Fruit fly (Drosophila melanogaster): ENCODE measurements around the gene PH4alphaMP.

The PH4alphaMP gene

DNA sequence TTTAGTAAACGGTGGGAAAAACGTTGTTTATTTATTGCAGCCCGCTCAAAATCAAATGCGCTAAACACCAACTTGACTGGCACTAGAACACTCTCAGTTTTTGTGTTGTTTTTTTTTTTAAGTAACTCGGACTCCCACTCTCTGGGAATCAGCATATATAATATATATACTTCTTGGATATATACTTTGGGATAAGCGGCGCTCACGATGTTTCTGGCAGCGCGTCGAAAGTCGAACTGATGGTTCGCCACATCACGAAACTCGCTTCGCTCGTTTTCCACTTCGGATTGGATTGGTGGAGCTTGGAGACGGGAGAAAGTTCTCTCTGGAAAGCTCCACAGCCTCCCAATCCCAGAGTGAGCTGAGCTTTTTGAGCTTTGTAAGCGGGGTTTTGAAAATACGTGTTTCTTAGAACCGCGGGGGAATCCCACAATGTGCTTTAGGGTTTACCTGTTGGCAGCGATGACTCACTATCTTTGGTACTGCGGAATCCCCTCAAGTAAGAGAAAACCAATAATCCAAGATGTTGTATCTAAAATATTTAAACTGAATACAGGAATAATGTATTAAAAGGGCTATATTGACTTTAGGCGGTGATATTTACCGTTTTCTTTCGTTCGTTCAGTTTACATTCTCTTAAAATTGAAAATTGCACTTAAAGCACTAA, 31.0 kb upstream of the PH4alphaMP start, which contains the start of gene jdp (continued):
- peak; percentile 42 for TF ChIP-seq scrt (GFP tag; optimal IDR thresholded peaks at IDR 0.05)
- peak in 1 of 2 experiments; percentile 8 for TF ChIP-seq Eip74EF (GFP tag; optimal IDR thresholded peaks at IDR 0.05)
- TF ChIP-seq pan (optimal IDR thresholded peaks at IDR 0.05) = no peak
- TF ChIP-seq pan (GFP tag; optimal IDR thresholded peaks at IDR 0.05 in 1 of 2, IDR thresholded peaks at IDR 0.05 in 1 of 2) = no peak
- no peak for TF ChIP-seq hbn (GFP tag; IDR thresholded peaks at IDR 0.05; ENCODE audit: partially characterized antibody)
- no peak for TF ChIP-seq HLH4C (GFP tag; IDR thresholded peaks at IDR 0.05; ENCODE audit: partially characterized antibody)
- TF ChIP-seq CG13424 (tag; optimal IDR thresholded peaks at IDR 0.05) = no peak
- no peak for TF ChIP-seq dati (GFP tag; IDR thresholded peaks at IDR 0.05)
- no peak for TF ChIP-seq Hmr (GFP tag; optimal IDR thresholded peaks at IDR 0.05)
- TF ChIP-seq hb (GFP tag; IDR thresholded peaks at IDR 0.05; ENCODE audit: partially characterized antibody) = no peak
- no peak for TF ChIP-seq Abd-B (GFP tag; optimal IDR thresholded peaks at IDR 0.05)
- no peak for TF ChIP-seq CG17361 (GFP tag; IDR thresholded peaks at IDR 0.05)
- no peak for TF ChIP-seq gce (GFP tag; IDR thresholded peaks at IDR 0.05)
- no peak for TF ChIP-seq CG11504 (tag; optimal IDR thresholded peaks at IDR 0.05)
- TF ChIP-seq sd (tag; optimal IDR thresholded peaks at IDR 0.05) = peak; percentile 43
- peak; percentile 3 for TF ChIP-seq CG13296 (GFP tag; optimal IDR thresholded peaks at IDR 0.05)
- TF ChIP-seq peb (GFP tag; IDR thresholded peaks at IDR 0.05) = no peak
- TF ChIP-seq ttk (GFP tag; IDR thresholded peaks at IDR 0.05) = no peak
- TF ChIP-seq CG32532 (GFP tag; IDR thresholded peaks at IDR 0.05) = peak; percentile 32; the same call in 1 of the 2 replicates
- no peak for TF ChIP-seq esg (GFP tag; conservative IDR thresholded peaks at IDR 0.05)
- no peak for TF ChIP-seq CG16863 (GFP tag; optimal IDR thresholded peaks at IDR 0.05)
- no peak for TF ChIP-seq Hr3 (GFP tag; optimal IDR thresholded peaks at IDR 0.05)
- TF ChIP-seq fd3F (GFP tag; optimal IDR thresholded peaks at IDR 0.05) = no peak
- TF ChIP-seq CG8359 (GFP tag; optimal IDR thresholded peaks at IDR 0.05; ENCODE audit: borderline replicate concordance) = no peak
- peak; percentile 86 for TF ChIP-seq CG12769 (tag; optimal IDR thresholded peaks at IDR 0.05)
- TF ChIP-seq E2f2 (GFP tag; IDR thresholded peaks at IDR 0.05) = peak; percentile 27; the same call in 1 of the 2 replicates
- TF ChIP-seq Side (GFP tag; optimal IDR thresholded peaks at IDR 0.05) = no peak
- TF ChIP-seq CG5180 (GFP tag; optimal IDR thresholded peaks at IDR 0.05) = no peak
- TF ChIP-seq mirr (GFP tag; optimal IDR thresholded peaks at IDR 0.05) = peak; percentile 2
- no peak for TF ChIP-seq dpn (GFP tag; optimal IDR thresholded peaks at IDR 0.05)
- TF ChIP-seq CG10431 (GFP tag; optimal IDR thresholded peaks at IDR 0.05) = no peak
- no peak for TF ChIP-seq CG17568 (GFP tag; optimal IDR thresholded peaks at IDR 0.05)
- TF ChIP-seq disco-r (GFP tag; optimal IDR thresholded peaks at IDR 0.05) = no peak
- no peak for TF ChIP-seq nerfin-1 (tag; optimal IDR thresholded peaks at IDR 0.05)
- no peak for TF ChIP-seq Awh (GFP tag; IDR thresholded peaks at IDR 0.05)
- TF ChIP-seq emc (GFP tag; optimal IDR thresholded peaks at IDR 0.05) = no peak
- no peak for TF ChIP-seq CG8281 (tag; optimal IDR thresholded peaks at IDR 0.05)
- no peak for TF ChIP-seq pnt (GFP tag; optimal IDR thresholded peaks at IDR 0.05)
- no peak for TF ChIP-seq CG6254 (GFP tag; optimal IDR thresholded peaks at IDR 0.05)
- TF ChIP-seq vvl (GFP tag; IDR thresholded peaks at IDR 0.05) = peak; percentile 29; the same call in 1 of the 2 replicates
- no peak for TF ChIP-seq CrebB (tag; optimal IDR thresholded peaks at IDR 0.05)
- TF ChIP-seq toy (GFP tag; IDR thresholded peaks at IDR 0.05) = no peak
- no peak for TF ChIP-seq oc (tag; optimal IDR thresholded peaks at IDR 0.05)
- no peak for TF ChIP-seq Atf-2 (GFP tag; optimal IDR thresholded peaks at IDR 0.05)
- no peak for TF ChIP-seq dmrt99B (tag; optimal IDR thresholded peaks at IDR 0.05)
- TF ChIP-seq Hr78 (GFP tag; optimal IDR thresholded peaks at IDR 0.05) = no peak
- TF ChIP-seq CG1024 (GFP tag; IDR thresholded peaks at IDR 0.05) = no peak
- no peak; the same call in 2 of the 3 replicates for TF ChIP-seq dysf (GFP tag; IDR thresholded peaks at IDR 0.05)
- peak; percentile 65; the same call in 1 of the 4 replicates for TF ChIP-seq chinmo (GFP tag; IDR thresholded peaks at IDR 0.05; ENCODE audit: partially characterized antibody)
